Fruit fly (Drosophila melanogaster): ENCODE measurements around the gene aspr.
"Not testable (repeated sequence)": the region's sequence is repeated elsewhere in the genome, so short reads cannot be mapped to it uniquely, and the experiment has no call there.

dm6 chrX:20186387-20186786 lies 38.5 kb downstream of the aspr start, which contains the start of gene Sdic2:
- not testable (repeated sequence) for TF ChIP-seq CG31388 (GFP tag; optimal IDR thresholded peaks at IDR 0.05); usp (GFP tag; optimal IDR thresholded peaks at IDR 0.05); MESR4 (GFP tag; optimal IDR thresholded peaks at IDR 0.05); Rfx (GFP tag; IDR thresholded peaks at IDR 0.05); CG10959 (GFP tag; IDR thresholded peaks at IDR 0.05); CG14965 (GFP tag; optimal IDR thresholded peaks at IDR 0.05; ENCODE audit: borderline replicate concordance); sqz (GFP tag; optimal IDR thresholded peaks at IDR 0.05); twi (tag; optimal IDR thresholded peaks at IDR 0.05); CG14441 (GFP tag; IDR thresholded peaks at IDR 0.05)

All from whole organism, embryonic.